Fruit fly (Drosophila melanogaster): ENCODE measurements around the gene Axs.

DNA sequence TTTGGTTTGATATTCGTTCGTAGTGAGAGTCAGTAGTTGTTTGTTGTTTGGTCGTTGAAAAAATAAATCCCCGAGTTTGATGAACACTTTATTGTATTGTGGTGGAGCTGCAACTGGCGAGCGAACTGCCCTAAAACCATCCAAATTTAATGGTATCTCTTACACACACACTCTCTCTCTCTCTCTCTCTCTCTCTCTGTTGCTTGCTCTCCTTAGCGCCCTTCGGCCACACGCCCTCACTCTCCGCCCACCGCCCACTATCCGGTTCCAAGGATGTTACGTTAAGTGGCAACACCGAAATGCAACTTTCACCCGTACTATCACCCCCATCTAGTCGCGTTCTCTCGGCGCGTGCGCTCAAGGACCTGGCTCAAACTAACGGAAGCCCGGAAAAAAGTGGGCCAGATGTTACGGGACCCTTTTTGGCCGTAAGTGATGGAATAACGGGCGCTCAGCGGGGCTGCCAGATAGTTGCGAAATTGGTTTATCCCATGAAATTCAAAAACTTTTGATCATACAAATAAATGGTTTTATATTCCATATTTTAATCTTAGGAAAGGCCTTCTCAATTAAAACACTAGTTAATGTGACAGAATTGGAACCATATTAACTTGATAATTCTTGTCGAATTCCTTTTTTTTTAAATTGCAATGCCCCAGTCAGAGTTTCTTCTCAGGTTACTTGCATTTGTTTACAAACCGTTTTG, 3.9 kb upstream of the Axs start:
- no peak for TF ChIP-seq Pif1A (GFP tag; optimal IDR thresholded peaks at IDR 0.05)
- no peak for TF ChIP-seq CG14655 (GFP tag; optimal IDR thresholded peaks at IDR 0.05)
- no peak for TF ChIP-seq Snoo (tag; optimal IDR thresholded peaks at IDR 0.05)
- no peak for TF ChIP-seq D1 (tag; optimal IDR thresholded peaks at IDR 0.05)
- TF ChIP-seq EcR (GFP tag; optimal IDR thresholded peaks at IDR 0.05), result no peak
- TF ChIP-seq fd96Ca (GFP tag; IDR thresholded peaks at IDR 0.05), result no peak

Data from whole organism, pupa.